Worm (Caenorhabditis elegans): ENCODE data around the gene apl-1.

ce11 chrX:5120807-5121206 lies 4.1 kb upstream of the apl-1 start:
- TF ChIP-seq F22D6.2 (tag; optimal IDR thresholded peaks at IDR 0.05) (no peak), lin-35 (GFP tag; optimal IDR thresholded peaks at IDR 0.05) (no peak), attf-3 (GFP tag; conservative IDR thresholded peaks at IDR 0.05) (no peak), F49E8.2 (tag; optimal IDR thresholded peaks at IDR 0.05; ENCODE audit: insufficient read depth) (no peak), T07F8.4 (tag; optimal IDR thresholded peaks at IDR 0.05) (no peak), snpc-3.4 (tag; optimal IDR thresholded peaks at IDR 0.05) (no peak), cebp-1 (GFP tag; IDR thresholded peaks at IDR 0.05) (no peak), cebp-1 (tag; optimal IDR thresholded peaks at IDR 0.05) (peak; percentile 52), tbp1 (GFP tag; optimal IDR thresholded peaks at IDR 0.05) (no peak), F33H1.4 (GFP tag; IDR thresholded peaks at IDR 0.05) (no peak), ama-1 (optimal IDR thresholded peaks at IDR 0.05) (no peak), ama-1 (GFP tag; optimal IDR thresholded peaks at IDR 0.05) (no peak), unc-130 (GFP tag; optimal IDR thresholded peaks at IDR 0.05) (no peak), cebp-2 (GFP tag; IDR thresholded peaks at IDR 0.05) (no peak), ccch-3 (GFP tag; optimal IDR thresholded peaks at IDR 0.05) (no peak), C17E4.6 (GFP tag; IDR thresholded peaks at IDR 0.05) (no peak)

Measured in whole organism, young adult.